Worm (Caenorhabditis elegans) whole organism, late embryonic: ENCODE measurements around the gene F35B12.10.

Experiments
- dmd-4 ChIP-seq: sonication (generic microtip); optimal IDR thresholded peaks from 2 replicates; lab custom pipeline; 2016; ENCODE audit warnings: borderline replicate concordance, missing genetic modification characterization, missing compliant biosample characterization
- sox-4 ChIP-seq: sonication (generic microtip); optimal IDR thresholded peaks from 2 replicates; lab custom pipeline; 2017; ENCODE audit warnings: mild to moderate bottlenecking, missing genetic modification characterization, inconsistent platforms, missing compliant biosample characterization

DNA sequence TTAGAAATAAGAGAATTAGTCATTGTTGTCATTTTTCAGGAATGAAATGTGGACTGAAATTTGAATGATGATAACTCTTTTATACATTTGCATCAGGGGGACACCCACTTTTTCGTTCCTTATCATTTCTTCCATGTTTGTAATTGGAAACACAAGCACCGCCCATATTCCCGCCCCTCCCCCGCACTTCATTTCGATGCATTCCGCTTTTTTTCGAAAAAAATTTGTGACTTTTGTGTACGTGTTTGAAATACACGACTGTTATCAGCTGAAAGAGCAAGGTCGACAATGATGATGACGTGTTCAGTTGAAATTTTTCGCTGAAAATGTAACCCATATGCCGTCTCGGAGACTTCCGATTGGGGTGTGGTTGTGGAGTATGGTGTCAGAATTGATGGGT lies 21.6 kb upstream of the F35B12.10 start, which contains the start of gene zip-10:
- TF ChIP-seq dmd-4 (tag; lab: Kevin White, UChicago) (no peak), sox-4 (tag; lab: Kevin White, UChicago) (no peak)
